Worm (Caenorhabditis elegans) whole organism, L2 larva: ENCODE data around the gene srsx-17.
A peak's percentile ranks its signal among the peaks of the same experiment; 100 is the strongest.

ENCODE experiments used
- C34F6.9 ChIP-seq: fragments of 150-350 bp; optimal IDR thresholded peaks from 2 replicates; lab custom pipeline; 2014; ENCODE audit warnings: missing biosample characterization, missing genetic modification characterization
- F13H6.1 ChIP-seq: sonication (generic microtip); optimal IDR thresholded peaks from 2 replicates; lab custom pipeline; 2016; ENCODE audit warnings: missing genetic modification characterization, missing compliant biosample characterization
- R02D3.7 ChIP-seq: fragments of 150-350 bp; optimal IDR thresholded peaks from 2 replicates; lab custom pipeline; 2014; ENCODE audit warnings: missing biosample characterization, missing genetic modification characterization
- Y55F3AM.14 ChIP-seq: fragments of 200-800 bp; sonication (Bioruptor generic); optimal IDR thresholded peaks from 2 replicates; lab custom pipeline; 2018; ENCODE audit warnings: mild to moderate bottlenecking, missing genetic modification characterization, missing compliant biosample characterization
- ZK546.5 ChIP-seq: sonication (generic microtip); optimal IDR thresholded peaks from 2 replicates; lab custom pipeline; 2017; ENCODE audit warnings: missing biosample characterization, missing genetic modification characterization
- alr-1 ChIP-seq: fragments of 150-350 bp; optimal IDR thresholded peaks from 2 replicates; lab custom pipeline; 2014; ENCODE audit warnings: missing biosample characterization, missing genetic modification characterization
- aly-2 ChIP-seq: fragments of 150-350 bp; optimal IDR thresholded peaks from 2 replicates; lab custom pipeline; 2014; ENCODE audit warnings: missing biosample characterization, missing genetic modification characterization
- ama-1 ChIP-seq: fragments of 150-350 bp; optimal IDR thresholded peaks from 2 replicates; lab custom pipeline; 2018; ENCODE audit warnings: inconsistent platforms
- blmp-1 ChIP-seq: sonication (generic microtip); optimal IDR thresholded peaks from 2 replicates; lab custom pipeline; 2017; ENCODE audit warnings: missing genetic modification characterization, mild to moderate bottlenecking, missing compliant biosample characterization, antibody characterized with exemption, moderate library complexity; ENCODE audit not compliant: insufficient read depth
- ceh-16 ChIP-seq: fragments of 150-350 bp; optimal IDR thresholded peaks from 2 replicates; lab custom pipeline; 2014; ENCODE audit warnings: missing biosample characterization, missing genetic modification characterization
- ceh-82 ChIP-seq: fragments of 150-350 bp; optimal IDR thresholded peaks from 2 replicates; lab custom pipeline; 2014; ENCODE audit warnings: missing biosample characterization, missing genetic modification characterization
- crh-2 ChIP-seq: sonication (generic microtip); optimal IDR thresholded peaks from 2 replicates; lab custom pipeline; 2017; ENCODE audit warnings: missing biosample characterization, missing genetic modification characterization
- dmd-4 ChIP-seq: sonication (generic microtip); optimal IDR thresholded peaks from 2 replicates; lab custom pipeline; 2017; ENCODE audit warnings: missing biosample characterization, missing genetic modification characterization
- egl-27 ChIP-seq: sonication (generic microtip); optimal IDR thresholded peaks from 3 replicates; lab custom pipeline; 2017; ENCODE audit warnings: missing biosample characterization, missing genetic modification reagents, missing genetic modification characterization
- elt-1 ChIP-seq: fragments of 150-350 bp; optimal IDR thresholded peaks from 2 replicates; lab custom pipeline; 2014; ENCODE audit warnings: missing biosample characterization, missing genetic modification characterization
- elt-3 ChIP-seq: sonication (generic microtip); optimal IDR thresholded peaks from 2 replicates; lab custom pipeline; 2017; ENCODE audit warnings: missing biosample characterization, missing genetic modification characterization
- fos-1 ChIP-seq: fragments of 150-350 bp; optimal IDR thresholded peaks from 2 replicates; lab custom pipeline; 2014; ENCODE audit warnings: missing biosample characterization, missing genetic modification characterization
- lin-11 ChIP-seq: fragments of 150-350 bp; sonication (generic microtip); optimal IDR thresholded peaks from 2 replicates; lab custom pipeline; 2014; ENCODE audit warnings: missing biosample characterization, missing genetic modification characterization, inconsistent platforms, mixed read lengths
- lin-13 ChIP-seq: fragments of 150-350 bp; optimal IDR thresholded peaks from 2 replicates; lab custom pipeline; 2014; ENCODE audit warnings: missing biosample characterization, missing genetic modification reagents, missing genetic modification characterization
- lin-39 ChIP-seq: fragments of 150-350 bp; optimal IDR thresholded peaks from 2 replicates; lab custom pipeline; 2014; ENCODE audit warnings: missing biosample characterization, missing genetic modification reagents, missing genetic modification characterization
- lsy-2 ChIP-seq, 2 experiments: fragments of 150-350 bp in 1 of 2; sonication (generic microtip) in 1 of 2; optimal IDR thresholded peaks; 2 replicates each; lab custom pipeline; 2014 to 2017; ENCODE audit warnings: missing biosample characterization in 2 of 2, missing genetic modification characterization in 2 of 2
- mab-5 ChIP-seq: fragments of 150-350 bp; optimal IDR thresholded peaks from 2 replicates; lab custom pipeline; 2014; ENCODE audit warnings: missing biosample characterization, missing genetic modification characterization
- mbf-1 ChIP-seq: sonication (generic microtip); optimal IDR thresholded peaks from 2 replicates; lab custom pipeline; 2017; ENCODE audit warnings: missing biosample characterization, missing genetic modification characterization
- mdl-1 ChIP-seq, 2 experiments: fragments of 150-350 bp in 1 of 2; sonication (generic microtip) in 1 of 2; optimal IDR thresholded peaks; 2 replicates each; lab custom pipeline; 2017; ENCODE audit warnings: missing biosample characterization in 2 of 2, missing genetic modification characterization in 2 of 2
- nhr-10 ChIP-seq: sonication (generic microtip); optimal IDR thresholded peaks from 2 replicates; lab custom pipeline; 2017; ENCODE audit warnings: missing biosample characterization, missing genetic modification characterization
- nhr-11 ChIP-seq: fragments of 150-350 bp; optimal IDR thresholded peaks from 2 replicates; lab custom pipeline; 2014; ENCODE audit warnings: missing biosample characterization, missing genetic modification characterization
- nhr-12 ChIP-seq: fragments of 150-350 bp; optimal IDR thresholded peaks from 2 replicates; lab custom pipeline; 2014; ENCODE audit warnings: missing biosample characterization, missing genetic modification characterization
- nhr-129 ChIP-seq: fragments of 150-350 bp; optimal IDR thresholded peaks from 2 replicates; lab custom pipeline; 2014; ENCODE audit warnings: missing biosample characterization, missing genetic modification characterization
- nhr-21 ChIP-seq: fragments of 150-350 bp; optimal IDR thresholded peaks from 2 replicates; lab custom pipeline; 2014; ENCODE audit warnings: missing biosample characterization, missing genetic modification characterization
- nhr-23 ChIP-seq: fragments of 150-350 bp; optimal IDR thresholded peaks from 2 replicates; lab custom pipeline; 2014; ENCODE audit warnings: missing biosample characterization, missing genetic modification reagents, missing genetic modification characterization
- nhr-237 ChIP-seq: fragments of 150-350 bp; optimal IDR thresholded peaks from 2 replicates; lab custom pipeline; 2014; ENCODE audit warnings: missing biosample characterization, missing genetic modification characterization
- nhr-25 ChIP-seq: fragments of 150-350 bp; sonication (generic microtip); optimal IDR thresholded peaks from 3 replicates; lab custom pipeline; 2014; ENCODE audit warnings: missing biosample characterization, missing genetic modification characterization
- nhr-6 ChIP-seq: fragments of 150-350 bp; optimal IDR thresholded peaks from 2 replicates; lab custom pipeline; 2014; ENCODE audit warnings: missing biosample characterization, missing genetic modification characterization
- nhr-77 ChIP-seq: fragments of 150-350 bp; optimal IDR thresholded peaks from 2 replicates; lab custom pipeline; 2014; ENCODE audit warnings: missing biosample characterization, missing genetic modification characterization
- peb-1 ChIP-seq: fragments of 150-350 bp; optimal IDR thresholded peaks from 2 replicates; lab custom pipeline; 2014; ENCODE audit warnings: missing biosample characterization, missing genetic modification characterization
- sem-4 ChIP-seq: fragments of 150-350 bp; optimal IDR thresholded peaks from 2 replicates; lab custom pipeline; 2014; ENCODE audit warnings: missing biosample characterization, missing genetic modification reagents, missing genetic modification characterization
- skn-1 ChIP-seq: sonication (generic microtip); optimal IDR thresholded peaks from 2 replicates; lab custom pipeline; 2017; ENCODE audit warnings: missing biosample characterization, missing genetic modification characterization
- sma-3 ChIP-seq: sonication (generic microtip); optimal IDR thresholded peaks from 2 replicates; lab custom pipeline; 2016; ENCODE audit warnings: missing genetic modification reagents, missing genetic modification characterization, missing compliant biosample characterization
- sma-9 ChIP-seq, 2 experiments: fragments of 150-350 bp in 1 of 2; sonication (generic microtip) in 1 of 2; optimal IDR thresholded peaks; 2 replicates each; lab custom pipeline; 2014 to 2016; ENCODE audit warnings: missing genetic modification characterization in 2 of 2, mild to moderate bottlenecking in 1 of 2, missing biosample characterization in 1 of 2, missing compliant biosample characterization in 1 of 2, missing genetic modification reagents in 1 of 2, moderate library complexity in 1 of 2
- snpc-4 ChIP-seq: fragments of 150-350 bp; optimal IDR thresholded peaks from 2 replicates; lab custom pipeline; 2014; ENCODE audit warnings: missing biosample characterization, missing genetic modification characterization
- unc-39 ChIP-seq: fragments of 150-350 bp; optimal IDR thresholded peaks from 2 replicates; lab custom pipeline; 2014; ENCODE audit warnings: missing biosample characterization, missing genetic modification characterization
- unc-55 ChIP-seq: fragments of 150-350 bp; sonication (generic microtip); optimal IDR thresholded peaks from 3 replicates; lab custom pipeline; 2014; ENCODE audit warnings: missing biosample characterization, missing genetic modification reagents, missing genetic modification characterization
- unc-62 ChIP-seq: fragments of 150-350 bp; optimal IDR thresholded peaks from 2 replicates; lab custom pipeline; 2014; ENCODE audit warnings: missing biosample characterization, missing genetic modification reagents, missing genetic modification characterization
- zag-1 ChIP-seq: fragments of 150-350 bp; optimal IDR thresholded peaks from 2 replicates; lab custom pipeline; 2014; ENCODE audit warnings: missing biosample characterization, missing genetic modification characterization
- ztf-1 ChIP-seq: fragments of 200-800 bp; sonication (Bioruptor generic); conservative IDR thresholded peaks from 2 replicates; pipeline ENCODE4 v1.3.6; 2022; ENCODE audit warnings: missing genetic modification characterization, missing compliant biosample characterization
- ztf-11 ChIP-seq: sonication (generic microtip); optimal IDR thresholded peaks from 2 replicates; lab custom pipeline; 2017; ENCODE audit warnings: missing biosample characterization, missing genetic modification characterization
- ztf-4 ChIP-seq: fragments of 150-350 bp; optimal IDR thresholded peaks from 2 replicates; lab custom pipeline; 2014; ENCODE audit warnings: missing biosample characterization, missing genetic modification characterization

The srsx-17 gene

ce11 chrV:5912426-5912825 lies 15.0 kb upstream of the srsx-17 start, which contains the start of gene C04E6.13:
C04E6.13 (plus strand) TSS chrV:5912726.
- TF ChIP-seq lin-11 (tag; lab: Kevin White, UChicago): no peak
- no peak for TF ChIP-seq ceh-82 (tag; lab: Kevin White, UChicago)
- no peak for TF ChIP-seq blmp-1 (tag; lab: Kevin White, UChicago)
- no peak for TF ChIP-seq C34F6.9
- TF ChIP-seq zag-1 (tag; lab: Kevin White, UChicago): no peak
- no peak for TF ChIP-seq nhr-77 (tag; lab: Kevin White, UChicago)
- TF ChIP-seq fos-1: no peak
- TF ChIP-seq crh-2: no peak
- TF ChIP-seq unc-62 (GFP tag; lab: Kevin White, UChicago): no peak
- TF ChIP-seq nhr-6: no peak
- no peak for TF ChIP-seq R02D3.7 (tag; lab: Kevin White, UChicago)
- no peak for TF ChIP-seq skn-1
- no peak for TF ChIP-seq peb-1 (tag; lab: Kevin White, UChicago)
- no peak for TF ChIP-seq sma-3 (GFP tag; lab: Kevin White, UChicago)
- TF ChIP-seq elt-3 (tag; lab: Kevin White, UChicago): no peak
- no peak for TF ChIP-seq sma-9 (GFP tag; optimal IDR thresholded peaks at IDR 0.05; lab: Kevin White, UChicago)
- TF ChIP-seq sma-9 (tag; optimal IDR thresholded peaks at IDR 0.05; lab: Kevin White, UChicago): no peak
- no peak for TF ChIP-seq snpc-4 (tag; lab: Kevin White, UChicago)
- no peak for TF ChIP-seq nhr-25 (tag; lab: Kevin White, UChicago)
- no peak for TF ChIP-seq nhr-129 (tag; lab: Kevin White, UChicago)
- TF ChIP-seq nhr-21: no peak

- TF ChIP-seq nhr-23 (tag; lab: Kevin White, UChicago): no peak
- TF ChIP-seq nhr-237 (tag; lab: Kevin White, UChicago): no peak
- no peak for TF ChIP-seq ZK546.5 (tag; lab: Kevin White, UChicago)
- TF ChIP-seq F13H6.1 (tag; lab: Kevin White, UChicago): no peak
- no peak for TF ChIP-seq ztf-4 (tag; lab: Kevin White, UChicago)
- TF ChIP-seq snpc-4 (tag; lab: Kevin White, UChicago): no peak
- TF ChIP-seq ztf-11: no peak
- TF ChIP-seq nhr-10 (tag; lab: Kevin White, UChicago): no peak
- TF ChIP-seq peb-1 (tag; lab: Kevin White, UChicago): no peak
Measured at ce11 chrV:5916862-5917261, 10.6 kb upstream of the srsx-17 start.

ce11 chrV:5917707-5918106 lies 9.7 kb upstream of the srsx-17 start, which contains the start of gene lrpr-1:
lrpr-1 (minus strand) TSS chrV:5917891.
- no peak for TF ChIP-seq ceh-16 (tag; lab: Kevin White, UChicago)
- peak; percentile 14 for TF ChIP-seq Y55F3AM.14 (GFP tag; lab: Kevin White, UChicago)
- TF ChIP-seq unc-62 (GFP tag; lab: Kevin White, UChicago): no peak
- no peak for TF ChIP-seq nhr-23 (tag; lab: Kevin White, UChicago)
- TF ChIP-seq ztf-1 (GFP tag; lab: Robert Waterston, UW): peak; percentile 94; the same call in 1 of the 2 replicates
- no peak for TF ChIP-seq dmd-4 (tag; lab: Kevin White, UChicago)
- peak; percentile 86 for TF ChIP-seq unc-55 (GFP tag; lab: Kevin White, UChicago)
- TF ChIP-seq nhr-11: no peak
- peak; percentile 53 for TF ChIP-seq egl-27 (tag; lab: Kevin White, UChicago)
- TF ChIP-seq R02D3.7 (tag; lab: Kevin White, UChicago): peak; percentile 50
- no peak for TF ChIP-seq zag-1 (tag; lab: Kevin White, UChicago)
- no peak for TF ChIP-seq ama-1 (lab: Kevin White, UChicago)
- TF ChIP-seq elt-1: no peak
- no peak for TF ChIP-seq skn-1
- TF ChIP-seq fos-1: no peak
- TF ChIP-seq peb-1 (tag; lab: Kevin White, UChicago): no peak
- TF ChIP-seq mdl-1 (tag; optimal IDR thresholded peaks at IDR 0.05; lab: Kevin White, UChicago): no peak
- TF ChIP-seq ZK546.5 (tag; lab: Kevin White, UChicago): no peak
- peak; percentile 88 for TF ChIP-seq sma-3 (GFP tag; lab: Kevin White, UChicago)
- peak; percentile 69 for TF ChIP-seq nhr-6
- TF ChIP-seq ztf-11: no peak
- peak; percentile 75 for TF ChIP-seq lin-13
- TF ChIP-seq ceh-82 (tag; lab: Kevin White, UChicago): peak; percentile 11
- peak; percentile 75 to 91 for TF ChIP-seq lsy-2 (tag; optimal IDR thresholded peaks at IDR 0.05; lab: Kevin White, UChicago)
- no peak for TF ChIP-seq nhr-77 (tag; lab: Kevin White, UChicago)
- TF ChIP-seq nhr-129 (tag; lab: Kevin White, UChicago): no peak
- no peak for TF ChIP-seq nhr-25 (tag; lab: Kevin White, UChicago)
- TF ChIP-seq lin-39 (tag; lab: Kevin White, UChicago): no peak
- TF ChIP-seq snpc-4 (tag; lab: Kevin White, UChicago): peak; percentile 41
- TF ChIP-seq aly-2 (tag; lab: Kevin White, UChicago): no peak
- TF ChIP-seq mab-5 (tag; lab: Kevin White, UChicago): peak; percentile 60
- TF ChIP-seq sma-9 (GFP tag; optimal IDR thresholded peaks at IDR 0.05; lab: Kevin White, UChicago): peak; percentile 93
- TF ChIP-seq sma-9 (tag; optimal IDR thresholded peaks at IDR 0.05; lab: Kevin White, UChicago): no peak
- no peak for TF ChIP-seq nhr-10 (tag; lab: Kevin White, UChicago)
- no peak for TF ChIP-seq nhr-12 (tag; lab: Kevin White, UChicago)
- no peak for TF ChIP-seq unc-39 (tag; lab: Kevin White, UChicago)
- no peak for TF ChIP-seq alr-1 (tag; lab: Kevin White, UChicago)
- no peak for TF ChIP-seq elt-3 (tag; lab: Kevin White, UChicago)
- TF ChIP-seq F13H6.1 (tag; lab: Kevin White, UChicago): no peak
- peak; percentile 14 for TF ChIP-seq lin-11 (tag; lab: Kevin White, UChicago)
- no peak for TF ChIP-seq ztf-4 (tag; lab: Kevin White, UChicago)
- no peak for TF ChIP-seq mbf-1
- TF ChIP-seq sem-4 (tag; lab: Kevin White, UChicago): peak; percentile 36
